Worm (Caenorhabditis elegans) whole organism, L1 larva: ENCODE data around the gene lipl-8.

Source experiments
- ama-1 ChIP-seq: fragments of 150-350 bp; optimal IDR thresholded peaks from 2 replicates; lab custom pipeline; 2014
- ceh-88 ChIP-seq: fragments of 200-800 bp; sonication (Bioruptor generic); IDR thresholded peaks from 2 replicates; pipeline ENCODE4 v1.3.6; 2022; ENCODE audit warnings: missing genetic modification characterization, missing compliant biosample characterization
- fkh-10 ChIP-seq: sonication (generic microtip); optimal IDR thresholded peaks from 2 replicates; lab custom pipeline; 2017; ENCODE audit warnings: missing biosample characterization, missing genetic modification reagents, missing genetic modification characterization
- fos-1 ChIP-seq: fragments of 150-350 bp; optimal IDR thresholded peaks from 2 replicates; lab custom pipeline; 2014; ENCODE audit warnings: missing biosample characterization, missing genetic modification characterization
- jun-1 ChIP-seq: fragments of 150-350 bp; optimal IDR thresholded peaks from 2 replicates; lab custom pipeline; 2014; ENCODE audit warnings: missing biosample characterization, missing genetic modification reagents, missing genetic modification characterization
- lir-3 ChIP-seq: sonication (generic microtip); optimal IDR thresholded peaks from 2 replicates; lab custom pipeline; 2016; ENCODE audit warnings: mild to moderate bottlenecking, missing genetic modification characterization, moderate library complexity, missing compliant biosample characterization; ENCODE audit not compliant: poor library complexity
- mdl-1 ChIP-seq, 2 experiments: fragments of 150-350 bp; optimal IDR thresholded peaks; 2 replicates each; lab custom pipeline; 2014 to 2017; ENCODE audit warnings: missing biosample characterization in 2 of 2, missing genetic modification characterization in 2 of 2, inconsistent platforms in 1 of 2
- nhr-11 ChIP-seq: fragments of 150-350 bp; optimal IDR thresholded peaks from 2 replicates; lab custom pipeline; 2014; ENCODE audit warnings: missing biosample characterization, missing genetic modification characterization
- nhr-237 ChIP-seq: fragments of 150-350 bp; optimal IDR thresholded peaks from 2 replicates; lab custom pipeline; 2014; ENCODE audit warnings: missing biosample characterization, missing genetic modification characterization
- nhr-47 ChIP-seq: sonication (generic microtip); optimal IDR thresholded peaks from 2 replicates; lab custom pipeline; 2016; ENCODE audit warnings: mild to moderate bottlenecking, missing genetic modification characterization, moderate library complexity, missing compliant biosample characterization
- pqm-1 ChIP-seq: sonication (generic microtip); optimal IDR thresholded peaks from 3 replicates; lab custom pipeline; 2017; ENCODE audit warnings: missing biosample characterization, missing genetic modification characterization
- rnt-1 ChIP-seq: sonication (generic microtip); optimal IDR thresholded peaks from 2 replicates; lab custom pipeline; 2016; ENCODE audit warnings: mild to moderate bottlenecking, missing genetic modification characterization, moderate library complexity, missing compliant biosample characterization
- tbx-2 ChIP-seq: sonication (generic microtip); optimal IDR thresholded peaks from 2 replicates; lab custom pipeline; 2016; ENCODE audit warnings: missing genetic modification characterization, missing compliant biosample characterization
- ztf-11 ChIP-seq, 2 experiments: sonication (generic microtip); optimal IDR thresholded peaks; 2 replicates each; lab custom pipeline; 2016 to 2017; ENCODE audit warnings: missing genetic modification characterization in 2 of 2, missing biosample characterization in 1 of 2, missing compliant biosample characterization in 1 of 2

ce11 chrV:14711077-14711476 lies 37.4 kb downstream of the lipl-8 start, which contains the start of gene ssp-33:
- TF ChIP-seq nhr-237 = no peak
- no peak for TF ChIP-seq mdl-1 (tag; optimal IDR thresholded peaks at IDR 0.05; lab: Kevin White, UChicago)
- no peak for TF ChIP-seq tbx-2 (tag; lab: Kevin White, UChicago)
- TF ChIP-seq fkh-10 (GFP tag; lab: Kevin White, UChicago) = no peak
- no peak for TF ChIP-seq jun-1 (tag; lab: Kevin White, UChicago)
- no peak for TF ChIP-seq ztf-11 (tag; optimal IDR thresholded peaks at IDR 0.05; lab: Kevin White, UChicago)
- TF ChIP-seq nhr-47 (tag; lab: Kevin White, UChicago) = no peak
- TF ChIP-seq pqm-1 = no peak
- TF ChIP-seq nhr-11 (tag; lab: Kevin White, UChicago) = no peak
- no peak for TF ChIP-seq lir-3 (tag; lab: Kevin White, UChicago)
- no peak for TF ChIP-seq ama-1 (lab: Kevin White, UChicago)
- no peak for TF ChIP-seq fos-1 (tag; lab: Kevin White, UChicago)
- no peak for TF ChIP-seq ceh-88 (GFP tag; lab: Robert Waterston, UW)
- no peak for TF ChIP-seq rnt-1 (tag; lab: Kevin White, UChicago)
